Fruit fly (Drosophila melanogaster): ENCODE data around the gene Lmpt.

dm6 chr3L:16936689-16937088 is 71.6 kb downstream of the Lmpt start:
- TF ChIP-seq kay (GFP tag; ENCODE audit: borderline replicate concordance) = no peak
- no peak for TF ChIP-seq bab1 (GFP tag; optimal IDR thresholded peaks at IDR 0.05)
- TF ChIP-seq cic (GFP tag; optimal IDR thresholded peaks at IDR 0.05) = no peak
- no peak for TF ChIP-seq pad (GFP tag; optimal IDR thresholded peaks at IDR 0.05)
- no peak for TF ChIP-seq toe (GFP tag; optimal IDR thresholded peaks at IDR 0.05)
- TF ChIP-seq CG33017 (tag; optimal IDR thresholded peaks at IDR 0.05) = no peak
- no peak for TF ChIP-seq CG12768 (GFP tag; optimal IDR thresholded peaks at IDR 0.05)
- TF ChIP-seq CG14711 (tag; optimal IDR thresholded peaks at IDR 0.05) = no peak
- TF ChIP-seq CG11617 (GFP tag; optimal IDR thresholded peaks at IDR 0.05) = no peak
- TF ChIP-seq CG5204 (GFP tag; optimal IDR thresholded peaks at IDR 0.05) = no peak
- TF ChIP-seq Crg-1 (GFP tag; optimal IDR thresholded peaks at IDR 0.05) = no peak
